Worm (Caenorhabditis elegans): ENCODE results near the gene tyr-2.

DNA sequence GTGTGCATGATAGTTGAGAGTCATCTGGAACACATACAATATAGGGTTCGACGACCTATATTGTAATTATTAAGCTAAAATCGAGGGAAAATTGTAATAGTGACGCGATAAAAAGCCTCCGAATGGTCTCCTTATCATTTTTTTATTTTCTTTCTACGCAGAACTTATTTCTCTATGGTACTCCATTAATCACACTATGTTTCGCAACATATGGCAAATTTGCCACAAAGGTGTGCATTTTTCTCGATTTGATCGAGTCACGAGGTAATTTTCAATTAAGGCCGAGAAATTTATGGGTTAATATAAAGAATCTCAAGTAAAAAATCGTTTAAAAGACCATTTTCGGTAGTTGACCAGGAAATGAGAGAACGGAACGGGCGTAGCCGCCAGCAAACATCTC, 18.0 kb downstream of the tyr-2 start, which contains the start of gene dbn-1:
- TF ChIP-seq nhr-11 (tag; optimal IDR thresholded peaks at IDR 0.05) (no peak), nfya-1 (tag; optimal IDR thresholded peaks at IDR 0.05; ENCODE audit: insufficient read depth) (no peak), tbx-2 (tag; optimal IDR thresholded peaks at IDR 0.05) (no peak)
